Worm (Caenorhabditis elegans) whole organism, L1 larva: Measurements from ENCODE around the gene mdt-10.

Source experiments
- C04F5.9 ChIP-seq: sonication (generic microtip); optimal IDR thresholded peaks from 2 replicates; lab custom pipeline; 2016; ENCODE audit warnings: missing genetic modification characterization, missing compliant biosample characterization
- C16A3.4 ChIP-seq: fragments of 150-350 bp; optimal IDR thresholded peaks from 2 replicates; lab custom pipeline; 2014; ENCODE audit warnings: missing biosample characterization, missing genetic modification characterization
- F16B12.6 ChIP-seq: fragments of 150-350 bp; optimal IDR thresholded peaks from 2 replicates; lab custom pipeline; 2014; ENCODE audit warnings: missing biosample characterization, missing genetic modification characterization
- aly-2 ChIP-seq: fragments of 150-350 bp; optimal IDR thresholded peaks from 2 replicates; lab custom pipeline; 2014; ENCODE audit warnings: missing biosample characterization, missing genetic modification characterization
- ama-1 ChIP-seq: fragments of 150-350 bp; optimal IDR thresholded peaks from 2 replicates; lab custom pipeline; 2014
- blmp-1 ChIP-seq: fragments of 150-350 bp; optimal IDR thresholded peaks from 2 replicates; lab custom pipeline; 2014; ENCODE audit warnings: missing biosample characterization, missing genetic modification characterization
- ceh-82 ChIP-seq, 3 experiments: fragments of 150-350 bp in 1 of 3; sonication (generic microtip) in 2 of 3; optimal IDR thresholded peaks; 2 replicates each; lab custom pipeline; 2014 to 2017; ENCODE audit warnings: missing biosample characterization in 3 of 3, missing genetic modification characterization in 3 of 3
- ceh-88 ChIP-seq: fragments of 200-800 bp; sonication (Bioruptor generic); IDR thresholded peaks from 2 replicates; pipeline ENCODE4 v1.3.6; 2022; ENCODE audit warnings: missing genetic modification characterization, missing compliant biosample characterization
- ceh-90 ChIP-seq: sonication (generic microtip); optimal IDR thresholded peaks from 2 replicates; lab custom pipeline; 2016; ENCODE audit warnings: missing genetic modification characterization, missing compliant biosample characterization
- ces-1 ChIP-seq: fragments of 150-350 bp; optimal IDR thresholded peaks from 2 replicates; lab custom pipeline; 2014; ENCODE audit warnings: missing biosample characterization, missing genetic modification reagents, missing genetic modification characterization
- dsc-1 ChIP-seq: sonication (generic microtip); optimal IDR thresholded peaks from 2 replicates; lab custom pipeline; 2016; ENCODE audit warnings: mild to moderate bottlenecking, missing genetic modification characterization, missing compliant biosample characterization
- efl-1 ChIP-seq, 4 experiments: fragments of 150-350 bp; optimal IDR thresholded peaks in 3 of 4; peaks in 1 of 4; 1 replicate in 1 of 4; 2 replicates in 3 of 4; lab custom pipeline; 2014; ENCODE audit warnings: missing biosample characterization in 2 of 4, missing genetic modification characterization in 2 of 4, missing genetic modification reagents in 2 of 4
- egl-13 ChIP-seq: sonication (generic microtip); optimal IDR thresholded peaks from 2 replicates; lab custom pipeline; 2016; ENCODE audit warnings: missing genotype, missing genetic modification reagents, missing genetic modification characterization, missing compliant biosample characterization
- egl-27 ChIP-seq, 2 experiments: fragments of 150-350 bp in 1 of 2; sonication (generic microtip); optimal IDR thresholded peaks; 3 replicates each; lab custom pipeline; 2017 to 2018; ENCODE audit warnings: missing biosample characterization in 2 of 2, missing genetic modification characterization in 2 of 2, missing genetic modification reagents in 2 of 2
- elt-2 ChIP-seq: sonication (generic microtip); optimal IDR thresholded peaks from 2 replicates; lab custom pipeline; 2016; ENCODE audit warnings: missing genetic modification characterization, mild to moderate bottlenecking, inconsistent platforms, missing compliant biosample characterization, missing genetic modification reagents
- ets-5 ChIP-seq: fragments of 200-800 bp; sonication (Bioruptor generic); IDR thresholded peaks from 2 replicates; pipeline ENCODE4 v1.3.6; 2022; ENCODE audit warnings: missing genetic modification characterization, missing compliant biosample characterization
- fkh-10 ChIP-seq: sonication (generic microtip); optimal IDR thresholded peaks from 2 replicates; lab custom pipeline; 2017; ENCODE audit warnings: missing biosample characterization, missing genetic modification reagents, missing genetic modification characterization
- fkh-8 ChIP-seq: sonication (generic microtip); optimal IDR thresholded peaks from 2 replicates; lab custom pipeline; 2016; ENCODE audit warnings: mild to moderate bottlenecking, missing genetic modification characterization, missing compliant biosample characterization
- irx-1 ChIP-seq: sonication (generic microtip); optimal IDR thresholded peaks from 2 replicates; lab custom pipeline; 2016; ENCODE audit warnings: missing genetic modification characterization, missing compliant biosample characterization
- isw-1 ChIP-seq: fragments of 200-800 bp; sonication (Bioruptor generic); IDR thresholded peaks from 2 replicates; pipeline ENCODE4 v1.3.6; 2022; ENCODE audit warnings: missing genetic modification characterization, missing compliant biosample characterization
- jun-1 ChIP-seq: fragments of 150-350 bp; optimal IDR thresholded peaks from 2 replicates; lab custom pipeline; 2014; ENCODE audit warnings: missing biosample characterization, missing genetic modification reagents, missing genetic modification characterization
- lin-14 ChIP-seq: fragments of 200-800 bp; sonication (Bioruptor generic); optimal IDR thresholded peaks from 2 replicates; lab custom pipeline; 2018; ENCODE audit warnings: mild to moderate bottlenecking, missing genetic modification characterization, moderate library complexity, missing compliant biosample characterization
- lin-15B ChIP-seq: fragments of 150-350 bp; sonication (generic microtip); optimal IDR thresholded peaks from 3 replicates; lab custom pipeline; 2014; ENCODE audit warnings: missing biosample characterization, missing genetic modification characterization
- lin-35 ChIP-seq, 2 experiments: fragments of 150-350 bp; optimal IDR thresholded peaks; 2 replicates each; lab custom pipeline; 2014; ENCODE audit warnings: missing biosample characterization in 2 of 2, missing genetic modification characterization in 2 of 2, missing genetic modification reagents in 2 of 2
- lin-39 ChIP-seq: fragments of 150-350 bp; optimal IDR thresholded peaks from 2 replicates; lab custom pipeline; 2014; ENCODE audit warnings: missing biosample characterization, missing genetic modification reagents, missing genetic modification characterization
- lir-3 ChIP-seq: sonication (generic microtip); optimal IDR thresholded peaks from 2 replicates; lab custom pipeline; 2016; ENCODE audit warnings: mild to moderate bottlenecking, missing genetic modification characterization, moderate library complexity, missing compliant biosample characterization; ENCODE audit not compliant: poor library complexity
- lsy-2 ChIP-seq, 2 experiments: fragments of 150-350 bp; optimal IDR thresholded peaks; 2 replicates each; lab custom pipeline; 2014; ENCODE audit warnings: missing biosample characterization in 2 of 2, missing genetic modification characterization in 2 of 2
- mab-9 ChIP-seq: fragments of 200-800 bp; sonication (Bioruptor generic); IDR thresholded peaks from 2 replicates; pipeline ENCODE4 v1.3.6; 2022; ENCODE audit warnings: missing genetic modification reagents, missing genetic modification characterization, missing compliant biosample characterization
- mdl-1 ChIP-seq, 2 experiments: fragments of 150-350 bp; optimal IDR thresholded peaks; 2 replicates each; lab custom pipeline; 2014 to 2017; ENCODE audit warnings: missing biosample characterization in 2 of 2, missing genetic modification characterization in 2 of 2, inconsistent platforms in 1 of 2
- mef-2 ChIP-seq: fragments of 150-350 bp; optimal IDR thresholded peaks from 2 replicates; lab custom pipeline; 2014; ENCODE audit warnings: missing biosample characterization, missing genetic modification characterization
- mep-1 ChIP-seq: fragments of 150-350 bp; optimal IDR thresholded peaks from 2 replicates; lab custom pipeline; 2014; ENCODE audit warnings: missing biosample characterization, missing genetic modification characterization
- nhr-11 ChIP-seq: fragments of 150-350 bp; optimal IDR thresholded peaks from 2 replicates; lab custom pipeline; 2014; ENCODE audit warnings: missing biosample characterization, missing genetic modification characterization
- nhr-12 ChIP-seq: sonication (generic microtip); optimal IDR thresholded peaks from 2 replicates; lab custom pipeline; 2017; ENCODE audit warnings: missing biosample characterization, missing genetic modification characterization
- nhr-20 ChIP-seq: sonication (generic microtip); optimal IDR thresholded peaks from 2 replicates; lab custom pipeline; 2016; ENCODE audit warnings: mild to moderate bottlenecking, missing genetic modification characterization, missing compliant biosample characterization
- nhr-47 ChIP-seq: sonication (generic microtip); optimal IDR thresholded peaks from 2 replicates; lab custom pipeline; 2016; ENCODE audit warnings: mild to moderate bottlenecking, missing genetic modification characterization, moderate library complexity, missing compliant biosample characterization
- nhr-71 ChIP-seq: sonication (generic microtip); optimal IDR thresholded peaks from 2 replicates; lab custom pipeline; 2016; ENCODE audit warnings: mild to moderate bottlenecking, missing genetic modification characterization, moderate library complexity, missing compliant biosample characterization
- nhr-77 ChIP-seq: fragments of 150-350 bp; optimal IDR thresholded peaks from 2 replicates; lab custom pipeline; 2014; ENCODE audit warnings: missing biosample characterization, missing genetic modification characterization
- nhr-85 ChIP-seq: sonication (generic microtip); peaks from one replicate; lab custom pipeline; 2016; ENCODE audit warnings: missing genetic modification characterization, inconsistent platforms, missing compliant biosample characterization
- skn-1 ChIP-seq: fragments of 150-350 bp; optimal IDR thresholded peaks from 2 replicates; lab custom pipeline; 2014; ENCODE audit warnings: missing biosample characterization, missing genetic modification characterization
- snpc-4 ChIP-seq: fragments of 150-350 bp; optimal IDR thresholded peaks from 2 replicates; lab custom pipeline; 2014; ENCODE audit warnings: missing biosample characterization, missing genetic modification characterization
- swsn-7 ChIP-seq: sonication (generic microtip); optimal IDR thresholded peaks from 2 replicates; lab custom pipeline; 2016; ENCODE audit warnings: missing genetic modification characterization, missing compliant biosample characterization
- tbx-2 ChIP-seq: sonication (generic microtip); optimal IDR thresholded peaks from 2 replicates; lab custom pipeline; 2016; ENCODE audit warnings: missing genetic modification characterization, missing compliant biosample characterization
- tlp-1 ChIP-seq: fragments of 150-350 bp; optimal IDR thresholded peaks from 2 replicates; lab custom pipeline; 2014; ENCODE audit warnings: missing biosample characterization, missing genetic modification characterization
- unc-30 ChIP-seq: sonication (generic microtip); optimal IDR thresholded peaks from 2 replicates; lab custom pipeline; 2017; ENCODE audit warnings: missing biosample characterization, missing genetic modification characterization
- unc-98 ChIP-seq: fragments of 200-800 bp; sonication (Bioruptor generic); IDR thresholded peaks from 2 replicates; pipeline ENCODE4 v1.3.6; 2022; ENCODE audit warnings: missing genetic modification characterization, missing compliant biosample characterization
- xbp-1 ChIP-seq: sonication (generic microtip); optimal IDR thresholded peaks from 2 replicates; lab custom pipeline; 2016; ENCODE audit warnings: missing genetic modification characterization, missing compliant biosample characterization
- zip-4 ChIP-seq: fragments of 200-800 bp; sonication (Bioruptor generic); optimal IDR thresholded peaks from 2 replicates; lab custom pipeline; 2018; ENCODE audit warnings: mild to moderate bottlenecking, missing genetic modification characterization, moderate library complexity, missing compliant biosample characterization

The mdt-10 gene

ce11 chrII:7860221-7860928 lies 5.5 kb upstream of the mdt-10 start, which contains the start of gene lin-5 (continued):
- TF ChIP-seq elt-2 (tag; lab: Kevin White, UChicago) (no peak), mdl-1 (tag; optimal IDR thresholded peaks at IDR 0.05; lab: Kevin White, UChicago) (peak in 1 of 2 experiments; percentile 20), blmp-1 (tag; lab: Kevin White, UChicago) (peak; percentile 44), lin-15B (tag; lab: Kevin White, UChicago) (peak; percentile 43), mep-1 (peak; percentile 75), nhr-47 (peak; percentile 46), F16B12.6 (peak; percentile 65), unc-98 (GFP tag; lab: Robert Waterston, UW) (no peak), lin-35 (GFP tag; optimal IDR thresholded peaks at IDR 0.05; lab: Kevin White, UChicago) (peak; percentile 93 to 94), nhr-77 (peak; percentile 7), aly-2 (no peak), nhr-20 (tag; lab: Kevin White, UChicago) (peak; percentile 23), ceh-90 (tag; lab: Kevin White, UChicago) (no peak), fkh-10 (GFP tag; lab: Kevin White, UChicago) (no peak), egl-13 (peak; percentile 14), swsn-7 (tag; lab: Kevin White, UChicago) (peak; percentile 50), xbp-1 (peak; percentile 15), lsy-2 (tag; optimal IDR thresholded peaks at IDR 0.05; lab: Kevin White, UChicago) (peak; percentile 66 to 79), lin-39 (no peak), ets-5 (GFP tag; lab: Robert Waterston, UW) (no peak), isw-1 (GFP tag; lab: Robert Waterston, UW) (no peak), nhr-11 (tag; lab: Kevin White, UChicago) (no peak), lin-14 (GFP tag; lab: Kevin White, UChicago) (peak; percentile 76)

ce11 chrII:7858101-7858500 lies 3.3 kb upstream of the mdt-10 start, which contains the start of gene sds-22:
Gene sds-22 (plus strand): TSS chrII:7858401.
- no peak for TF ChIP-seq egl-13
- no peak for TF ChIP-seq efl-1 (optimal IDR thresholded peaks at IDR 0.05; lab: Kevin White, UChicago)
- peak in 1 of 2 experiments; percentile 83 for TF ChIP-seq efl-1 (GFP tag; optimal IDR thresholded peaks at IDR 0.05 in 1 of 2; lab: Kevin White, UChicago)

- TF ChIP-seq C04F5.9 (tag; lab: Kevin White, UChicago) = peak; percentile 23
- no peak for TF ChIP-seq zip-4 (GFP tag; lab: Kevin White, UChicago)
- peak; percentile 66 for TF ChIP-seq C16A3.4 (tag; lab: Kevin White, UChicago)
- TF ChIP-seq lin-35 (GFP tag; optimal IDR thresholded peaks at IDR 0.05; lab: Kevin White, UChicago) = peak; percentile 40 to 71
- no peak for TF ChIP-seq ama-1 (lab: Kevin White, UChicago)
- no peak for TF ChIP-seq nhr-12 (tag; lab: Kevin White, UChicago)
- peak; percentile 40 for TF ChIP-seq nhr-85
- no peak for TF ChIP-seq egl-27 (tag; optimal IDR thresholded peaks at IDR 0.05; lab: Kevin White, UChicago)
- no peak for TF ChIP-seq mef-2 (tag; lab: Kevin White, UChicago)
- no peak for TF ChIP-seq unc-30 (tag; lab: Kevin White, UChicago)
- peak; percentile 56 for TF ChIP-seq xbp-1
- TF ChIP-seq mab-9 = no peak
- TF ChIP-seq unc-98 (GFP tag; lab: Robert Waterston, UW) = no peak
- no peak for TF ChIP-seq tlp-1 (tag; lab: Kevin White, UChicago)
- peak; percentile 48 for TF ChIP-seq mep-1
- TF ChIP-seq skn-1 = peak; percentile 45
- no peak for TF ChIP-seq snpc-4 (tag; lab: Kevin White, UChicago)
- TF ChIP-seq dsc-1 (tag; lab: Kevin White, UChicago) = peak; percentile 47
- no peak for TF ChIP-seq ets-5 (GFP tag; lab: Robert Waterston, UW)
- TF ChIP-seq ceh-82 (tag; optimal IDR thresholded peaks at IDR 0.05; lab: Kevin White, UChicago) = peak in 2 of 3 experiments; percentile 20 to 33
- peak; percentile 46 for TF ChIP-seq tbx-2 (tag; lab: Kevin White, UChicago)
- peak; percentile 48; the same call in 1 of the 2 replicates for TF ChIP-seq ceh-88 (GFP tag; lab: Robert Waterston, UW)
- peak; percentile 55 for TF ChIP-seq lir-3 (tag; lab: Kevin White, UChicago)
- TF ChIP-seq efl-1 (optimal IDR thresholded peaks at IDR 0.05; lab: Kevin White, UChicago) = peak; percentile 54 to 65
- TF ChIP-seq efl-1 (GFP tag; optimal IDR thresholded peaks at IDR 0.05 in 1 of 2; lab: Kevin White, UChicago) = peak; percentile 53 to 96
- TF ChIP-seq lin-15B (tag; lab: Kevin White, UChicago) = peak; percentile 20
- peak; percentile 8 for TF ChIP-seq irx-1
- TF ChIP-seq egl-13 = peak; percentile 39
- no peak for TF ChIP-seq jun-1
- TF ChIP-seq nhr-71 (tag; lab: Kevin White, UChicago) = peak; percentile 77
- no peak for TF ChIP-seq ces-1 (GFP tag; lab: Kevin White, UChicago)
- peak; percentile 51 for TF ChIP-seq fkh-8 (tag; lab: Kevin White, UChicago)
Observed at ce11 chrII:7857485-7858010, 2.7 kb upstream of the mdt-10 start, which contains the start of the genes cec-3 and T09A5.15. Gene cec-3 (minus strand): TSS chrII:7857600. Gene T09A5.15 (plus strand): TSS chrII:7857960.
